Fruit fly (Drosophila melanogaster): ENCODE results near the gene Smr.

The Smr gene

DNA sequence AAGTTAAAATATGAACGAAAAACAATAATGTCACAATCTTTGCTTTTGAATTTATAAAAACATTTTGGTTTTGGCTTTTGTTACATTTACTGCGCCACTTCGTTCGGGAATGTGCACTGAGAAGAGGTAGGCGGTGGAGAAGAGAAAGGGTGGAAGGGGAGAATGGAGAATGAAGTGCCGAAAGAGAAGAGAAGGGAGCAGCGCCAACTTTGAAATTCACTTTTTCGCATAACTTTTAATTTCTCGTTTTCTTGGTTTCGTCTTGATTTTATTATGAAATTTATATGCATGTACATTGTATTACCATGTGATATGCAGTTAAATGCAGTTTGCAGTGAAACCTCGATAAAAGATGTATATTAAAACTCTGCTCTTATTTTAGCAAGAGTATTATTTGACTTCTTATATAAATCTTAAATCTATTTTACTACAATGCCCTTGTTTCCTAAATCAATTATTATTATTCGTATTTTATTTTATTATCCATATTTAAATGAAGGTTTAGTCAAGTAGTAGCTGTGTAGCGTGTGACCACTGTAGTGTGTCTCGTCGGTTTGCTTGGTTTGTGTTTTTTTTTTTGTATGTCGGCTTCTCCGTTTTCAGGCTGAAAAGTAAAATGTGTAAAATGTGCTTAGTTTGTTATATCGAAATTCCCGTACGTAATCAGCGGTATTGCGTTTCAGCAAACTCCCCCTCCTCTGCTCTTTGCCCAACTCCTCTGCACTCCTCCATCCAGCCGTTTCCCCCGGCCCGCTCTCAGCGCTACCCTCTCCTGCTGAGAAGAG lies 79.5 kb downstream of the Smr start (continued):
- TF ChIP-seq Ravus (GFP tag; IDR thresholded peaks at IDR 0.05) (no peak), Sry-δ (GFP tag; optimal IDR thresholded peaks at IDR 0.05) (no peak), ap (GFP tag; IDR thresholded peaks at IDR 0.05) (no peak), CG10147 (GFP tag; optimal IDR thresholded peaks at IDR 0.05) (no peak), Dip2 (GFP tag; IDR thresholded peaks at IDR 0.05) (no peak), Deaf1 (tag; optimal IDR thresholded peaks at IDR 0.05) (no peak), Adf1 (GFP tag; IDR thresholded peaks at IDR 0.05) (no peak), dimm (GFP tag; IDR thresholded peaks at IDR 0.05) (no peak), Bdp1 (GFP tag; optimal IDR thresholded peaks at IDR 0.05) (no peak), CG1529 (GFP tag; optimal IDR thresholded peaks at IDR 0.05) (no peak), Sox102F (GFP tag; optimal IDR thresholded peaks at IDR 0.05) (peak; percentile 37), az2 (GFP tag; optimal IDR thresholded peaks at IDR 0.05) (no peak), tll (GFP tag; optimal IDR thresholded peaks at IDR 0.05) (no peak), Mrtf (GFP tag; IDR thresholded peaks at IDR 0.05) (no peak), CG11504 (tag; optimal IDR thresholded peaks at IDR 0.05) (peak; percentile 38), CG13424 (tag; optimal IDR thresholded peaks at IDR 0.05) (peak; percentile 7), CG6254 (GFP tag; optimal IDR thresholded peaks at IDR 0.05) (no peak), Myb (GFP tag; optimal IDR thresholded peaks at IDR 0.05) (no peak), CG12769 (tag; optimal IDR thresholded peaks at IDR 0.05) (no peak), CG14710 (tag; optimal IDR thresholded peaks at IDR 0.05) (peak; percentile 22), C15 (GFP tag; IDR thresholded peaks at IDR 0.05) (no peak), CG10274 (GFP tag; optimal IDR thresholded peaks at IDR 0.05) (no peak), Blimp-1 (GFP tag; optimal IDR thresholded peaks at IDR 0.05) (peak; percentile 26), Hr39 (optimal IDR thresholded peaks at IDR 0.05) (no peak), CrebB (tag; optimal IDR thresholded peaks at IDR 0.05) (no peak), ken (GFP tag; IDR thresholded peaks at IDR 0.05) (0 out of 3 replicates have a peak, but pooled peaks have one; percentile 39), H15 (GFP tag; IDR thresholded peaks at IDR 0.05) (no peak), dmrt99B (tag; optimal IDR thresholded peaks at IDR 0.05) (peak; percentile 30), CG17385 (GFP tag; optimal IDR thresholded peaks at IDR 0.05) (no peak), CG31441 (GFP tag; IDR thresholded peaks at IDR 0.05) (peak; percentile 40; the same call in 1 of the 2 replicates), CG12299 (tag; optimal IDR thresholded peaks at IDR 0.05) (no peak), dmrt11E (tag; optimal IDR thresholded peaks at IDR 0.05) (peak; percentile 50), lab (GFP tag; optimal IDR thresholded peaks at IDR 0.05) (no peak), klu (GFP tag; IDR thresholded peaks at IDR 0.05) (no peak), mam (GFP tag; optimal IDR thresholded peaks at IDR 0.05) (no peak), zen2 (GFP tag; IDR thresholded peaks at IDR 0.05; ENCODE audit: partially characterized antibody) (no peak), CG15479 (GFP tag; optimal IDR thresholded peaks at IDR 0.05) (no peak), CG6689 (GFP tag; IDR thresholded peaks at IDR 0.05) (0 out of 2 replicates have a peak, but pooled peaks have one; percentile 38), MTF-1 (GFP tag; optimal IDR thresholded peaks at IDR 0.05; ENCODE audit: borderline replicate concordance) (no peak), PHDP (tag; optimal IDR thresholded peaks at IDR 0.05) (peak; percentile 26), Lim3 (GFP tag; IDR thresholded peaks at IDR 0.05) (no peak), so (GFP tag; IDR thresholded peaks at IDR 0.05) (no peak), row (GFP tag; IDR thresholded peaks at IDR 0.05) (peak; percentile 58), Rx (GFP tag; IDR thresholded peaks at IDR 0.05) (no peak), CG9727 (GFP tag; optimal IDR thresholded peaks at IDR 0.05) (peak; percentile 24), CG4282 (GFP tag; optimal IDR thresholded peaks at IDR 0.05) (no peak), ash1 (GFP tag; optimal IDR thresholded peaks at IDR 0.05) (no peak), CG15269 (tag; optimal IDR thresholded peaks at IDR 0.05) (peak; percentile 17), E2f1 (GFP tag; IDR thresholded peaks at IDR 0.05) (no peak), CG1792 (GFP tag; optimal IDR thresholded peaks at IDR 0.05) (no peak)
